Worm (Caenorhabditis elegans): ENCODE measurements around the gene str-79.

DNA sequence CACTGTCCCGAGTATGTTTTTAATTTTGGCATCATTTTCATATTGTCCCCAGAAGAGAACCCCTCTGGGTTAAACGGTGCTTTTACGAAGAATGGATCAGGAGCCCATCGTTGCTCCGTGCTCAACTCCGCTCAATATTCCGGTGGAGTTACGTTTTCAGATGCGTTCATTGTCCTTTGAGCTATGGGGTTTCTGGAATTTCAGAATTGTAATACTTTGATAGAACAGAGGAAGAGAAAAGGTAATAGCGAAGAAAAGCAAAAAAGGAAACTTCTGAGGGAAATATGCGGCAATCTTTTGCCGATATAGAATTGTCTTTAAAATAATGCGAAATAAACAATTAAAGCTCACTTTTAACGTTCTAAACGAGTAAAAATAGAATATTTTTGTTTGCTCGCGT, 28.3 kb downstream of the str-79 start, which contains the start of gene Y40A1A.3:
- TF ChIP-seq mes-4 (tag; optimal IDR thresholded peaks at IDR 0.05) (no peak), ceh-58 (GFP tag; IDR thresholded peaks at IDR 0.05) (no peak), ama-1 (optimal IDR thresholded peaks at IDR 0.05) (no peak), ama-1 (GFP tag; optimal IDR thresholded peaks at IDR 0.05) (no peak), lin-35 (GFP tag; optimal IDR thresholded peaks at IDR 0.05) (no peak), fkh-3 (tag; optimal IDR thresholded peaks at IDR 0.05) (no peak), ztf-25 (GFP tag; IDR thresholded peaks at IDR 0.05) (no peak), atf-7 (tag; optimal IDR thresholded peaks at IDR 0.05) (no peak)
